Fruit fly (Drosophila melanogaster) whole organism, wandering third instar larva: ENCODE data around the gene Ir10a.

ENCODE experiments used
- Abd-B ChIP-seq: fragments of >200 bp; optimal IDR thresholded peaks from 2 replicates; lab custom pipeline; 2017; ENCODE audit warnings: missing biosample characterization, missing genetic modification characterization
- HLH106 ChIP-seq: fragments of 200-800 bp; optimal IDR thresholded peaks from 3 replicates; lab custom pipeline; 2019; ENCODE audit warnings: missing biosample characterization, mild to moderate bottlenecking, missing genetic modification characterization, moderate library complexity
- Hr83 ChIP-seq: fragments of 200-300 bp; sonication (Bioruptor generic); optimal IDR thresholded peaks from 2 replicates; lab custom pipeline; 2016; ENCODE audit warnings: missing biosample characterization, mild to moderate bottlenecking, missing genetic modification characterization, moderate library complexity; ENCODE audit not compliant: poor library complexity, severe bottlenecking
- Mio ChIP-seq: sonication (Bioruptor generic); optimal IDR thresholded peaks from 2 replicates; lab custom pipeline; 2016; ENCODE audit warnings: missing biosample characterization, missing genetic modification characterization
- Myc ChIP-seq: fragments of >200 bp; optimal IDR thresholded peaks from 2 replicates; lab custom pipeline; 2017
- N ChIP-seq: fragments of >200 bp; optimal IDR thresholded peaks from 2 replicates; lab custom pipeline; 2018; ENCODE audit warnings: missing biosample characterization, missing external identifiers, missing genetic modification characterization
- brk ChIP-seq: fragments of 200-800 bp; sonication (Bioruptor generic); optimal IDR thresholded peaks from 2 replicates; lab custom pipeline; 2016; ENCODE audit warnings: missing biosample characterization, mild to moderate bottlenecking, missing genetic modification characterization
- dl ChIP-seq, 2 experiments: fragments of 175-275, 200-275 bp in 1 of 2; fragments of 200-275 bp in 1 of 2; sonication (Bioruptor generic); optimal IDR thresholded peaks; lab custom pipeline; 2018; ENCODE audit warnings: mild to moderate bottlenecking in 2 of 2, missing biosample characterization in 2 of 2, missing genetic modification characterization in 2 of 2, moderate library complexity in 2 of 2; ENCODE audit not compliant: partially characterized antibody in 2 of 2, insufficient read depth in 1 of 2
- fru ChIP-seq: fragments of 200-800 bp; sonication (Bioruptor generic); optimal IDR thresholded peaks from 3 replicates; lab custom pipeline; 2016; ENCODE audit warnings: missing biosample characterization, mild to moderate bottlenecking, missing genetic modification characterization
- h ChIP-seq: fragments of 200-800 bp; sonication (Bioruptor generic); optimal IDR thresholded peaks from 3 replicates; lab custom pipeline; 2016; ENCODE audit warnings: missing biosample characterization, mild to moderate bottlenecking, missing genetic modification characterization
- pan ChIP-seq: fragments of >200 bp; optimal IDR thresholded peaks from 2 replicates; lab custom pipeline; 2017
- psq ChIP-seq: fragments of 200-800 bp; sonication (Bioruptor generic); optimal IDR thresholded peaks from 3 replicates; lab custom pipeline; 2017; ENCODE audit warnings: missing biosample characterization, mild to moderate bottlenecking, missing genetic modification characterization, moderate library complexity
- tai ChIP-seq: sonication (Bioruptor generic); optimal IDR thresholded peaks from 2 replicates; lab custom pipeline; 2016; ENCODE audit warnings: missing biosample characterization, missing genetic modification characterization
- usp ChIP-seq: fragments of >200 bp; optimal IDR thresholded peaks from 2 replicates; lab custom pipeline; 2017; ENCODE audit warnings: missing biosample characterization, missing genetic modification characterization

dm6 chrX:11293567-11293966, 17.4 kb downstream of the Ir10a start:
- TF ChIP-seq dl (GFP tag; optimal IDR thresholded peaks at IDR 0.05; lab: Kevin White, UChicago; ENCODE audit: insufficient read depth in 1 of 2, partially characterized antibody in 2 of 2) (no peak), pan (lab: Kevin White, UChicago) (no peak), h (GFP tag; lab: Kevin White, UChicago) (no peak), Hr83 (GFP tag; lab: Kevin White, UChicago) (no peak), HLH106 (tag; lab: Kevin White, UChicago) (no peak), Myc (lab: Kevin White, UChicago) (no peak), usp (GFP tag; lab: Kevin White, UChicago) (no peak), Abd-B (GFP tag; lab: Kevin White, UChicago) (no peak), psq (no peak), Mio (GFP tag; lab: Kevin White, UChicago) (no peak), N (GFP tag; lab: Kevin White, UChicago) (no peak), brk (GFP tag; lab: Kevin White, UChicago) (no peak), tai (GFP tag; lab: Kevin White, UChicago) (no peak), fru (no peak)
